Fruit fly (Drosophila melanogaster) whole organism, embryonic: Measurements from ENCODE around the gene CG33158.

Source experiments
- CG1024 ChIP-seq: fragments of 200-800 bp; sonication (Bioruptor generic); IDR thresholded peaks from 2 replicates; pipeline ENCODE4 v1.3.6; 2022; ENCODE audit warnings: missing biosample characterization, missing genetic modification characterization
- CG10274 ChIP-seq: fragments of 200-800 bp; sonication (Bioruptor generic); optimal IDR thresholded peaks from 3 replicates; lab custom pipeline; 2017; ENCODE audit warnings: missing biosample characterization, mild to moderate bottlenecking, missing genetic modification characterization
- CG11398 ChIP-seq: fragments of 200-800 bp; sonication (Bioruptor generic); optimal IDR thresholded peaks from 2 replicates; lab custom pipeline; 2016; ENCODE audit warnings: missing biosample characterization, missing genetic modification characterization
- CG12744 ChIP-seq: fragments of 200-800 bp; sonication (Bioruptor generic); optimal IDR thresholded peaks from 2 replicates; lab custom pipeline; 2016; ENCODE audit warnings: missing biosample characterization, missing genetic modification characterization
- CG14965 ChIP-seq: fragments of 200-800 bp; sonication (Bioruptor generic); optimal IDR thresholded peaks from 2 replicates; lab custom pipeline; 2016; ENCODE audit warnings: missing biosample characterization, missing genetic modification characterization, borderline replicate concordance
- CG15073 ChIP-seq: fragments of 200-800 bp; sonication (Bioruptor generic); optimal IDR thresholded peaks from 2 replicates; lab custom pipeline; 2016; ENCODE audit warnings: missing biosample characterization, missing genetic modification characterization
- CG1602 ChIP-seq: fragments of 200-800 bp; sonication (Bioruptor generic); optimal IDR thresholded peaks from 3 replicates; lab custom pipeline; 2016; ENCODE audit warnings: missing biosample characterization, missing genetic modification characterization
- CG1647 ChIP-seq: fragments of 200-800 bp; sonication (Bioruptor generic); optimal IDR thresholded peaks from 3 replicates; lab custom pipeline; 2016; ENCODE audit warnings: missing biosample characterization, missing genetic modification characterization
- CG16813 ChIP-seq: fragments of 200-800 bp; sonication (Bioruptor generic); IDR thresholded peaks from 3 replicates; pipeline ENCODE4 v1.3.6; 2022; ENCODE audit warnings: missing biosample characterization, missing genetic modification characterization; ENCODE audit not compliant: partially characterized antibody
- CG17186 ChIP-seq: fragments of 200-800 bp; sonication (Bioruptor generic); optimal IDR thresholded peaks from 3 replicates; lab custom pipeline; 2017; ENCODE audit warnings: missing biosample characterization, missing genetic modification reagents, missing genetic modification characterization
- CG17328 ChIP-seq: fragments of 200-800 bp; sonication (Bioruptor generic); IDR thresholded peaks from 2 replicates; pipeline ENCODE4 v1.3.6; 2022; ENCODE audit warnings: missing biosample characterization, missing genetic modification characterization
- CG2712 ChIP-seq: fragments of 200-800 bp; optimal IDR thresholded peaks from 3 replicates; lab custom pipeline; 2019; ENCODE audit warnings: missing biosample characterization, mild to moderate bottlenecking, missing genetic modification characterization, moderate library complexity
- CG3065 ChIP-seq: fragments of 200-800 bp; sonication (Bioruptor generic); optimal IDR thresholded peaks from 2 replicates; lab custom pipeline; 2016; ENCODE audit warnings: missing biosample characterization, missing genetic modification characterization
- CG32772 ChIP-seq: fragments of 200-800 bp; sonication (Bioruptor generic); IDR thresholded peaks from 2 replicates; pipeline ENCODE4 v1.3.6; 2022; ENCODE audit warnings: missing biosample characterization, missing genetic modification characterization
- CG4360 ChIP-seq: fragments of 200-800 bp; sonication (Bioruptor generic); IDR thresholded peaks from 2 replicates; pipeline ENCODE4 v1.3.6; 2022; ENCODE audit warnings: missing biosample characterization, missing genetic modification characterization
- CG5180 ChIP-seq: fragments of 200-800 bp; sonication (Bioruptor generic); optimal IDR thresholded peaks from 3 replicates; lab custom pipeline; 2017; ENCODE audit warnings: missing biosample characterization, missing genetic modification characterization, mild to moderate bottlenecking, moderate library complexity, missing genetic modification reagents
- CG6689 ChIP-seq: fragments of 200-800 bp; sonication (Bioruptor generic); IDR thresholded peaks from 2 replicates; pipeline ENCODE4 v1.3.6; 2022; ENCODE audit warnings: missing biosample characterization, missing genetic modification characterization
- CG8089 ChIP-seq: fragments of 200-800 bp; sonication (Bioruptor generic); optimal IDR thresholded peaks from 3 replicates; lab custom pipeline; 2016; ENCODE audit warnings: missing biosample characterization, missing genetic modification characterization
- CG8924 ChIP-seq: fragments of 200-800 bp; optimal IDR thresholded peaks from 3 replicates; lab custom pipeline; 2019; ENCODE audit warnings: missing biosample characterization, mild to moderate bottlenecking, missing genetic modification characterization, moderate library complexity
- CG9727 ChIP-seq: fragments of 200-800 bp; sonication (Bioruptor generic); optimal IDR thresholded peaks from 3 replicates; lab custom pipeline; 2017; ENCODE audit warnings: missing biosample characterization, mild to moderate bottlenecking, missing genetic modification characterization
- CG9876 ChIP-seq: fragments of 200-800 bp; sonication (Bioruptor generic); optimal IDR thresholded peaks from 2 replicates; lab custom pipeline; 2016; ENCODE audit warnings: missing biosample characterization, missing genetic modification characterization
- CTCF ChIP-seq: fragments of 200-800 bp; sonication (Bioruptor generic); optimal IDR thresholded peaks from 2 replicates; lab custom pipeline; 2017; ENCODE audit warnings: missing biosample characterization, mild to moderate bottlenecking, missing genetic modification characterization, moderate library complexity
- D ChIP-seq, 2 experiments: fragments of 200-800 bp in 1 of 2; fragments of >200 bp in 1 of 2; sonication (Bioruptor generic) in 1 of 2; optimal IDR thresholded peaks; 2 replicates in 1 of 2; 3 replicates in 1 of 2; lab custom pipeline; 2017; ENCODE audit warnings: mild to moderate bottlenecking in 1 of 2, missing biosample characterization in 1 of 2, missing genetic modification characterization in 1 of 2, missing genetic modification reagents in 1 of 2
- Dfd ChIP-seq, 2 experiments: fragments of >200 bp; optimal IDR thresholded peaks; 2 replicates each; lab custom pipeline; 2017; ENCODE audit warnings: missing biosample characterization in 2 of 2, missing genetic modification characterization in 2 of 2
- GATAe ChIP-seq: fragments of 200-800 bp; sonication (Bioruptor generic); conservative IDR thresholded peaks from 2 replicates; pipeline ENCODE4 v1.3.6; 2022; ENCODE audit warnings: missing biosample characterization, missing genetic modification characterization
- Hr3 ChIP-seq: fragments of 200-800 bp; sonication (Bioruptor generic); optimal IDR thresholded peaks from 3 replicates; lab custom pipeline; 2016; ENCODE audit warnings: missing biosample characterization, missing genetic modification characterization
- Hr39 ChIP-seq: fragments of >200 bp; optimal IDR thresholded peaks from 2 replicates; lab custom pipeline; 2017
- Hr78 ChIP-seq, 2 experiments: fragments of 200-800 bp in 1 of 2; fragments of >200 bp in 1 of 2; sonication (Bioruptor generic) in 1 of 2; optimal IDR thresholded peaks; 2 replicates each; lab custom pipeline; 2017 to 2019; ENCODE audit warnings: missing biosample characterization in 2 of 2, missing genetic modification characterization in 2 of 2, mild to moderate bottlenecking in 1 of 2, moderate library complexity in 1 of 2
- bab2 ChIP-seq: fragments of 200-800 bp; sonication (Bioruptor generic); optimal IDR thresholded peaks from 2 replicates; lab custom pipeline; 2016; ENCODE audit warnings: missing biosample characterization, missing genetic modification characterization
- btn ChIP-seq: fragments of 200-800 bp; sonication (Bioruptor generic); optimal IDR thresholded peaks from 2 replicates; lab custom pipeline; 2016; ENCODE audit warnings: missing biosample characterization, missing genetic modification characterization
- ci ChIP-seq: fragments of 200-800 bp; sonication (Bioruptor generic); IDR thresholded peaks from 3 replicates; pipeline ENCODE4 v1.3.6; 2022; ENCODE audit warnings: missing biosample characterization, missing genetic modification characterization
- ems ChIP-seq: fragments of 200-800 bp; sonication (Bioruptor generic); optimal IDR thresholded peaks from 3 replicates; lab custom pipeline; 2016; ENCODE audit warnings: missing biosample characterization, missing genetic modification characterization
- grau ChIP-seq: fragments of 200-800 bp; optimal IDR thresholded peaks from 3 replicates; lab custom pipeline; 2019; ENCODE audit warnings: missing biosample characterization, mild to moderate bottlenecking, missing genetic modification characterization, moderate library complexity
- grn ChIP-seq: fragments of 200-800 bp; sonication (Bioruptor generic); optimal IDR thresholded peaks from 3 replicates; lab custom pipeline; 2017; ENCODE audit warnings: missing biosample characterization, missing genetic modification characterization
- h ChIP-seq: fragments of >200 bp; optimal IDR thresholded peaks from 2 replicates; lab custom pipeline; 2017
- hth ChIP-seq: fragments of >200 bp; optimal IDR thresholded peaks from 2 replicates; lab custom pipeline; 2017; ENCODE audit warnings: inconsistent platforms
- kni ChIP-seq: fragments of 200-800 bp; sonication (Bioruptor generic); optimal IDR thresholded peaks from 3 replicates; lab custom pipeline; 2017; ENCODE audit warnings: mild to moderate bottlenecking, missing biosample characterization, missing genetic modification reagents, missing genetic modification characterization
- lola ChIP-seq, 3 experiments: fragments of >200 bp in 2 of 3; fragments of 200-800 bp in 1 of 3; sonication (Bioruptor generic) in 1 of 3; optimal IDR thresholded peaks; 2 replicates each; lab custom pipeline; 2017 to 2019; ENCODE audit warnings: missing biosample characterization in 3 of 3, missing genetic modification characterization in 3 of 3, mild to moderate bottlenecking in 1 of 3, moderate library complexity in 1 of 3
- nerfin-1 ChIP-seq: fragments of 200-800 bp; sonication (Bioruptor generic); optimal IDR thresholded peaks from 3 replicates; lab custom pipeline; 2019; ENCODE audit warnings: missing biosample characterization, mild to moderate bottlenecking, missing genetic modification characterization, moderate library complexity
- pan ChIP-seq, 4 experiments: fragments of >200 bp in 3 of 4; fragments of 200-800 bp in 1 of 4; sonication (Bioruptor generic) in 1 of 4; optimal IDR thresholded peaks in 3 of 4; IDR thresholded peaks in 1 of 4; 2 replicates each; pipeline versions ENCODE4 v1.3.6 to Lab custom; 2017 to 2022; ENCODE audit warnings: missing biosample characterization in 2 of 4, missing genetic modification characterization in 2 of 4, mixed read lengths in 1 of 4
- pros ChIP-seq: fragments of 200-800 bp; sonication (Bioruptor generic); optimal IDR thresholded peaks from 3 replicates; lab custom pipeline; 2019; ENCODE audit warnings: missing biosample characterization, mild to moderate bottlenecking, missing genetic modification characterization, moderate library complexity
- ranshi ChIP-seq: fragments of 200-800 bp; sonication (Bioruptor generic); IDR thresholded peaks from 2 replicates; pipeline ENCODE4 v1.3.6; 2022; ENCODE audit warnings: missing biosample characterization, missing genetic modification characterization
- row ChIP-seq: fragments of 200-800 bp; sonication (Bioruptor generic); IDR thresholded peaks from 3 replicates; pipeline ENCODE4 v1.3.6; 2022; ENCODE audit warnings: missing biosample characterization, missing genetic modification characterization
- sqz ChIP-seq: fragments of 200-800 bp; sonication (Bioruptor generic); optimal IDR thresholded peaks from 3 replicates; lab custom pipeline; 2018; ENCODE audit warnings: missing biosample characterization, mild to moderate bottlenecking, missing genetic modification characterization
- wek ChIP-seq: fragments of 200-800 bp; sonication (Bioruptor generic); optimal IDR thresholded peaks from 3 replicates; lab custom pipeline; 2018; ENCODE audit warnings: missing biosample characterization, mild to moderate bottlenecking, missing genetic modification characterization, moderate library complexity

The CG33158 gene

dm6 chr3L:16408609-16409439, 10.6 kb upstream of the CG33158 start (continued):
- TF ChIP-seq lola (GFP tag; optimal IDR thresholded peaks at IDR 0.05; lab: Kevin White, UChicago) (peak in 1 of 3 experiments; percentile 64), CG11398 (GFP tag; lab: Kevin White, UChicago) (peak; percentile 46), bab2 (GFP tag; lab: Kevin White, UChicago) (peak; percentile 55), ems (GFP tag; lab: Kevin White, UChicago) (no peak), grau (tag; lab: Kevin White, UChicago) (no peak), Hr3 (GFP tag; lab: Kevin White, UChicago) (peak; percentile 9), Dfd (GFP tag; optimal IDR thresholded peaks at IDR 0.05; lab: Kevin White, UChicago) (no peak), CG17328 (GFP tag; lab: Robert Waterston, UW) (0 out of 2 replicates have a peak, but pooled peaks have one; percentile 27), hth (lab: Kevin White, UChicago) (no peak)
- TF ChIP-seq, all 482 proteins: peak for 175

- no peak for TF ChIP-seq GATAe (GFP tag; lab: Robert Waterston, UW)
- TF ChIP-seq CG6689 (GFP tag; lab: Robert Waterston, UW): 0 out of 2 replicates have a peak, but pooled peaks have one; percentile 8
- TF ChIP-seq Hr78 (GFP tag; optimal IDR thresholded peaks at IDR 0.05; lab: Kevin White, UChicago): peak in 1 of 2 experiments; percentile 98
- no peak for TF ChIP-seq wek (GFP tag; lab: Kevin White, UChicago)
- TF ChIP-seq CG14965 (GFP tag; lab: Kevin White, UChicago): no peak
- TF ChIP-seq Hr39 (lab: Kevin White, UChicago): no peak
- TF ChIP-seq ranshi (GFP tag; lab: Robert Waterston, UW): no peak
- TF ChIP-seq CG3065: no peak
- no peak for TF ChIP-seq CG5180 (GFP tag; lab: Kevin White, UChicago)
- no peak for TF ChIP-seq pan (optimal IDR thresholded peaks at IDR 0.05; lab: Kevin White, UChicago)
- TF ChIP-seq pan (GFP tag; optimal IDR thresholded peaks at IDR 0.05 in 1 of 2, IDR thresholded peaks at IDR 0.05 in 1 of 2): peak in 1 of 2 experiments; percentile 6
- TF ChIP-seq CTCF (GFP tag; lab: Kevin White, UChicago): no peak
- TF ChIP-seq CG8924: no peak
- no peak for TF ChIP-seq CG9727
- no peak for TF ChIP-seq CG1647 (GFP tag; lab: Kevin White, UChicago)
- TF ChIP-seq h (lab: Kevin White, UChicago): no peak
- no peak for TF ChIP-seq btn (GFP tag; lab: Kevin White, UChicago)
- TF ChIP-seq kni (GFP tag; lab: Kevin White, UChicago): peak; percentile 52
- peak; percentile 89 for TF ChIP-seq sqz (GFP tag; lab: Kevin White, UChicago)
- TF ChIP-seq CG17328 (GFP tag; lab: Robert Waterston, UW): peak; percentile 3; the same call in 1 of the 2 replicates
- no peak for TF ChIP-seq row (GFP tag; lab: Robert Waterston, UW)
- TF ChIP-seq CG1602 (GFP tag; lab: Kevin White, UChicago): no peak
- no peak for TF ChIP-seq CG32772 (GFP tag; lab: Robert Waterston, UW)
- no peak for TF ChIP-seq CG16813 (GFP tag; lab: Robert Waterston, UW)
- TF ChIP-seq grn (GFP tag; lab: Kevin White, UChicago): peak; percentile 25
- no peak for TF ChIP-seq CG8089
- no peak for TF ChIP-seq D (optimal IDR thresholded peaks at IDR 0.05; lab: Kevin White, UChicago)
- TF ChIP-seq D (GFP tag; optimal IDR thresholded peaks at IDR 0.05; lab: Kevin White, UChicago): no peak
- TF ChIP-seq CG17186 (GFP tag; lab: Kevin White, UChicago): no peak
- TF ChIP-seq CG12744 (GFP tag; lab: Kevin White, UChicago): no peak
- peak; percentile 6 for TF ChIP-seq CG10274 (GFP tag; lab: Kevin White, UChicago)
- no peak for TF ChIP-seq CG15073 (GFP tag; lab: Kevin White, UChicago)
- TF ChIP-seq CG1024 (GFP tag; lab: Robert Waterston, UW): no peak
- TF ChIP-seq CG2712 (tag; lab: Kevin White, UChicago): no peak
- TF ChIP-seq CG4360 (GFP tag; lab: Robert Waterston, UW): peak; percentile 73; the same call in 1 of the 2 replicates
- TF ChIP-seq pros (GFP tag; lab: Kevin White, UChicago): peak; percentile 44
- TF ChIP-seq nerfin-1: peak; percentile 48
- no peak for TF ChIP-seq CG9876
- TF ChIP-seq ci (GFP tag; lab: Robert Waterston, UW): 0 out of 3 replicates have a peak, but pooled peaks have one; percentile 0
These were observed 9.8 kb upstream of the CG33158 start for dm6 chr3L:16409440-16410233.
